Worm (Caenorhabditis elegans): ENCODE data around the gene pdf-1.

pdf-1 gene

DNA sequence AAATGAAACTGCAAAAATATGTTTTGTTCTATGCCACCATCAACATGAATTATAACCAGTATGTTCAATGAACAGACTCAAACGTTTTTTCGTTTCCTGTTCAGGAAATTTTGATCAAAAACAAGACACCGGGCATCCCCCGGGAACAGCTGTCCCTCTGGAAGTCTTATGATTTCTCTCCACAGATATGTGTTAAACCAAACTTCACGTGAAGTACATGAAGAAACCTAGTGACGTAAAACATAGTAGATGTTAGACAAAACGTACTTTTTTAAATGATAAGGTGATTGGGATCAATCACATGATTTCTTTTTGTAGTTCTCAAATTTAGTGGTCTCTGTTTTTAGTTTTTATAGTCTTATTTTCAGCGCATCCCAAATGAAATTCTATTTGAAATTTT is 13.8 kb downstream of the pdf-1 start (continued):
- TF ChIP-seq nhr-48 (tag; optimal IDR thresholded peaks at IDR 0.05) (peak; percentile 47), nhr-11 (tag; optimal IDR thresholded peaks at IDR 0.05) (peak; percentile 69), R02D3.7 (tag; optimal IDR thresholded peaks at IDR 0.05) (no peak), nhr-10 (tag; optimal IDR thresholded peaks at IDR 0.05) (no peak), unc-62 (GFP tag; optimal IDR thresholded peaks at IDR 0.05 in 1 of 2) (peak in 1 of 2 experiments; percentile 72), unc-62 (tag; optimal IDR thresholded peaks at IDR 0.05) (no peak), tra-1 (GFP tag; IDR thresholded peaks at IDR 0.05) (0 out of 2 replicates have a peak, but pooled peaks have one; percentile 30), nhr-42 (GFP tag; IDR thresholded peaks at IDR 0.05) (no peak), hlh-30 (tag; optimal IDR thresholded peaks at IDR 0.05; ENCODE audit: insufficient read depth) (peak; percentile 84), mep-1 (tag; optimal IDR thresholded peaks at IDR 0.05) (peak; percentile 39), T20F7.1 (GFP tag; optimal IDR thresholded peaks at IDR 0.05) (peak; percentile 51), daf-12 (tag; optimal IDR thresholded peaks at IDR 0.05) (no peak), nhr-25 (tag; optimal IDR thresholded peaks at IDR 0.05; ENCODE audit: borderline replicate concordance, insufficient read depth) (no peak), mxl-2 (GFP tag; conservative IDR thresholded peaks at IDR 0.05) (peak; percentile 60)

- TF ChIP-seq spr-1 (tag; optimal IDR thresholded peaks at IDR 0.05) (peak; percentile 22), php-3 (GFP tag; IDR thresholded peaks at IDR 0.05) (0 out of 2 replicates have a peak, but pooled peaks have one; percentile 39), spr-3 (GFP tag; optimal IDR thresholded peaks at IDR 0.05) (no peak), nhr-111 (GFP tag; optimal IDR thresholded peaks at IDR 0.05) (no peak), dpl-1 (GFP tag; optimal IDR thresholded peaks at IDR 0.05) (peak; percentile 48), Y105C5A.15 (GFP tag; IDR thresholded peaks at IDR 0.05) (no peak), nhr-42 (GFP tag; IDR thresholded peaks at IDR 0.05) (no peak), T20F7.1 (GFP tag; optimal IDR thresholded peaks at IDR 0.05) (peak; percentile 60), ctbp-1 (GFP tag; IDR thresholded peaks at IDR 0.05) (peak; percentile 57; the same call in 1 of the 2 replicates), R02D3.7 (tag; optimal IDR thresholded peaks at IDR 0.05) (no peak), nhr-77 (tag; optimal IDR thresholded peaks at IDR 0.05) (no peak), attf-4 (tag; optimal IDR thresholded peaks at IDR 0.05) (no peak), sdz-12 (GFP tag; optimal IDR thresholded peaks at IDR 0.05) (no peak), hmg-1.1 (GFP tag; IDR thresholded peaks at IDR 0.05) (peak; percentile 76), ceh-20 (GFP tag; IDR thresholded peaks at IDR 0.05) (0 out of 2 replicates have a peak, but pooled peaks have one; percentile 37), lim-7 (GFP tag; IDR thresholded peaks at IDR 0.05) (no peak), mdl-1 (tag; optimal IDR thresholded peaks at IDR 0.05) (peak; percentile 22 to 72), hlh-30 (tag; optimal IDR thresholded peaks at IDR 0.05; ENCODE audit: insufficient read depth) (peak; percentile 91), nhr-237 (tag; optimal IDR thresholded peaks at IDR 0.05) (no peak), ztf-11 (tag; optimal IDR thresholded peaks at IDR 0.05) (no peak), lir-3 (tag; optimal IDR thresholded peaks at IDR 0.05) (no peak), hlh-11 (tag; optimal IDR thresholded peaks at IDR 0.05) (peak; percentile 93), gei-8 (GFP tag; optimal IDR thresholded peaks at IDR 0.05) (peak; percentile 9), pqm-1 (tag; optimal IDR thresholded peaks at IDR 0.05) (no peak), zip-11 (GFP tag; IDR thresholded peaks at IDR 0.05) (no peak), Y48G9A.11 (GFP tag; IDR thresholded peaks at IDR 0.05) (no peak), ceh-82 (tag; optimal IDR thresholded peaks at IDR 0.05) (no peak), F44E2.7 (GFP tag; IDR thresholded peaks at IDR 0.05) (no peak), ztf-7 (tag; optimal IDR thresholded peaks at IDR 0.05) (peak; percentile 48), lin-39 (tag; optimal IDR thresholded peaks at IDR 0.05) (no peak), ceh-44 (GFP tag; IDR thresholded peaks at IDR 0.05) (no peak), mxl-2 (GFP tag; conservative IDR thresholded peaks at IDR 0.05) (peak; percentile 99), pha-4 (GFP tag; IDR thresholded peaks at IDR 0.05) (0 out of 2 replicates have a peak, but pooled peaks have one; percentile 30), pha-4 (tag; optimal IDR thresholded peaks at IDR 0.05) (no peak), zag-1 (tag; optimal IDR thresholded peaks at IDR 0.05) (no peak), ces-1 (GFP tag; optimal IDR thresholded peaks at IDR 0.05) (no peak), lin-29 (GFP tag; IDR thresholded peaks at IDR 0.05) (no peak), ZK546.5 (tag; optimal IDR thresholded peaks at IDR 0.05) (no peak), nhr-102 (tag; optimal IDR thresholded peaks at IDR 0.05) (peak; percentile 39), nhr-28 (tag; optimal IDR thresholded peaks at IDR 0.05) (peak; percentile 84), mxl-3 (GFP tag; optimal IDR thresholded peaks at IDR 0.05) (peak; percentile 34), nhr-25 (tag; optimal IDR thresholded peaks at IDR 0.05; ENCODE audit: borderline replicate concordance, insufficient read depth) (no peak)
Measured at ce11 chrIII:6897587-6898064, 14.7 kb downstream of the pdf-1 start, which contains the start of gene T07E3.4. T07E3.4 (plus strand) TSS chrIII:6898014.

Data from whole organism, L4 larva.